Worm (Caenorhabditis elegans) whole organism, L4 larva: ENCODE data around the gene abu-14.

Experiments
- F44E2.7 ChIP-seq: fragments of 200-800 bp; sonication (Bioruptor generic); IDR thresholded peaks from 2 replicates; pipeline ENCODE4 v2.1.2; 2022; ENCODE audit warnings: missing genetic modification characterization, missing compliant biosample characterization
- R02D3.7 ChIP-seq: fragments of 150-350 bp; sonication (generic microtip); optimal IDR thresholded peaks from 3 replicates; lab custom pipeline; 2014; ENCODE audit warnings: missing biosample characterization, missing genetic modification characterization
- Y75B8A.6 ChIP-seq: fragments of 200-800 bp; sonication (Bioruptor generic); IDR thresholded peaks from 2 replicates; pipeline ENCODE4 v1.3.6; 2022; ENCODE audit warnings: missing genetic modification reagents, missing genetic modification characterization, missing compliant biosample characterization
- aha-1 ChIP-seq: fragments of 150-350 bp; peaks from one replicate; lab custom pipeline; 2014; ENCODE audit warnings: missing biosample characterization, missing genetic modification characterization
- ceh-20 ChIP-seq: fragments of 200-800 bp; sonication (Bioruptor generic); IDR thresholded peaks from 2 replicates; pipeline ENCODE4 v1.3.6; 2022; ENCODE audit warnings: missing genetic modification reagents, missing genetic modification characterization, missing compliant biosample characterization
- ceh-32 ChIP-seq: sonication (generic microtip); optimal IDR thresholded peaks from 2 replicates; lab custom pipeline; 2016; ENCODE audit warnings: mild to moderate bottlenecking, missing genetic modification characterization, missing compliant biosample characterization; ENCODE audit not compliant: poor library complexity
- ceh-62 ChIP-seq: sonication (generic microtip); optimal IDR thresholded peaks from 2 replicates; lab custom pipeline; 2017; ENCODE audit warnings: missing biosample characterization, missing genetic modification characterization
- ceh-82 ChIP-seq: sonication (generic microtip); optimal IDR thresholded peaks from 2 replicates; lab custom pipeline; 2017; ENCODE audit warnings: missing biosample characterization, missing genetic modification characterization
- daf-16 ChIP-seq, 3 experiments: sonication (generic microtip); optimal IDR thresholded peaks; 2 replicates each; lab custom pipeline; 2016 to 2017; ENCODE audit warnings: missing genetic modification characterization in 3 of 3, missing genetic modification reagents in 3 of 3, mild to moderate bottlenecking in 2 of 3, missing compliant biosample characterization in 2 of 3, missing biosample characterization in 1 of 3, moderate library complexity in 1 of 3
- dmd-6 ChIP-seq: fragments of 200-800 bp; sonication (Bioruptor generic); IDR thresholded peaks from 2 replicates; pipeline ENCODE4 v1.3.6; 2022; ENCODE audit warnings: missing genetic modification reagents, missing genetic modification characterization, missing compliant biosample characterization
- dpl-1 ChIP-seq: fragments of 150-350 bp; optimal IDR thresholded peaks from 2 replicates; lab custom pipeline; 2014; ENCODE audit warnings: missing biosample characterization, missing genetic modification reagents, missing genetic modification characterization
- duxl-1 ChIP-seq: sonication (generic microtip); optimal IDR thresholded peaks from 2 replicates; lab custom pipeline; 2016; ENCODE audit warnings: mild to moderate bottlenecking, missing genetic modification characterization, moderate library complexity, missing compliant biosample characterization; ENCODE audit not compliant: poor library complexity
- dve-1 ChIP-seq: sonication (generic microtip); optimal IDR thresholded peaks from 2 replicates; lab custom pipeline; 2017; ENCODE audit warnings: antibody characterized with exemption, mild to moderate bottlenecking, missing genetic modification characterization, missing compliant biosample characterization; ENCODE audit not compliant: insufficient read depth
- hlh-11 ChIP-seq: fragments of 200-800 bp; sonication (Bioruptor generic); optimal IDR thresholded peaks from 2 replicates; lab custom pipeline; 2018; ENCODE audit warnings: mild to moderate bottlenecking, missing genetic modification characterization, missing compliant biosample characterization
- hlh-30 ChIP-seq: sonication (generic microtip); optimal IDR thresholded peaks from 2 replicates; lab custom pipeline; 2017; ENCODE audit warnings: antibody characterized with exemption, mild to moderate bottlenecking, missing genetic modification characterization, missing compliant biosample characterization; ENCODE audit not compliant: insufficient read depth
- hmg-1.1 ChIP-seq: fragments of 200-800 bp; sonication (Bioruptor generic); IDR thresholded peaks from 2 replicates; pipeline ENCODE4 v1.3.6; 2022; ENCODE audit warnings: missing genetic modification reagents, missing genetic modification characterization, missing compliant biosample characterization
- jun-1 ChIP-seq: fragments of 150-350 bp; optimal IDR thresholded peaks from 2 replicates; lab custom pipeline; 2014; ENCODE audit warnings: missing biosample characterization, missing genetic modification reagents, missing genetic modification characterization
- lin-1 ChIP-seq: fragments of 200-800 bp; sonication (Bioruptor generic); IDR thresholded peaks from 2 replicates; pipeline ENCODE4 v1.3.6; 2022; ENCODE audit warnings: missing genetic modification reagents, missing genetic modification characterization, missing compliant biosample characterization
- lin-38 ChIP-seq: fragments of 200-800 bp; sonication (Bioruptor generic); IDR thresholded peaks from 2 replicates; pipeline ENCODE4 v1.3.6; 2022; ENCODE audit warnings: missing genetic modification reagents, missing genetic modification characterization, missing compliant biosample characterization
- lin-39 ChIP-seq: fragments of 150-350 bp; optimal IDR thresholded peaks from 2 replicates; lab custom pipeline; 2014; ENCODE audit warnings: missing biosample characterization, missing genetic modification reagents, missing genetic modification characterization
- lsy-2 ChIP-seq, 2 experiments: fragments of 150-350 bp in 1 of 2; sonication (generic microtip) in 1 of 2; optimal IDR thresholded peaks; 2 replicates each; lab custom pipeline; 2014 to 2017; ENCODE audit warnings: missing biosample characterization in 2 of 2, missing genetic modification characterization in 2 of 2
- madf-5 ChIP-seq, 2 experiments: fragments of 200-800 bp; sonication (Bioruptor generic); IDR thresholded peaks; 2 replicates each; pipeline ENCODE4 v1.3.6; 2022; ENCODE audit warnings: missing compliant biosample characterization in 2 of 2, missing genetic modification characterization in 2 of 2
- mdl-1 ChIP-seq, 2 experiments: fragments of 150-350 bp in 1 of 2; sonication (generic microtip) in 1 of 2; optimal IDR thresholded peaks; 2 replicates each; lab custom pipeline; 2014 to 2017; ENCODE audit warnings: missing biosample characterization in 2 of 2, missing genetic modification characterization in 2 of 2
- mxl-2 ChIP-seq: fragments of 200-800 bp; sonication (Bioruptor generic); conservative IDR thresholded peaks from 2 replicates; pipeline ENCODE4 v1.3.6; 2022; ENCODE audit warnings: missing genetic modification reagents, missing genetic modification characterization, missing compliant biosample characterization
- mxl-3 ChIP-seq: fragments of 200-800 bp; sonication (Bioruptor generic); optimal IDR thresholded peaks from 2 replicates; lab custom pipeline; 2018; ENCODE audit warnings: mild to moderate bottlenecking, missing genetic modification characterization, missing compliant biosample characterization
- nhr-11 ChIP-seq: fragments of 150-350 bp; optimal IDR thresholded peaks from 2 replicates; lab custom pipeline; 2014; ENCODE audit warnings: missing biosample characterization, missing genetic modification characterization
- nhr-25 ChIP-seq: sonication (generic microtip); optimal IDR thresholded peaks from 2 replicates; lab custom pipeline; 2017; ENCODE audit warnings: missing genetic modification characterization, mild to moderate bottlenecking, missing compliant biosample characterization, antibody characterized with exemption, moderate library complexity, borderline replicate concordance; ENCODE audit not compliant: insufficient read depth
- nhr-28 ChIP-seq: fragments of 150-350 bp; optimal IDR thresholded peaks from 2 replicates; lab custom pipeline; 2014; ENCODE audit warnings: missing biosample characterization, missing genetic modification characterization
- nhr-41 ChIP-seq: fragments of 200-800 bp; sonication (Bioruptor generic); IDR thresholded peaks from 2 replicates; pipeline ENCODE4 v1.3.6; 2022; ENCODE audit warnings: missing genetic modification reagents, missing genetic modification characterization, missing compliant biosample characterization
- nhr-42 ChIP-seq: fragments of 200-800 bp; sonication (Bioruptor generic); IDR thresholded peaks from 2 replicates; pipeline ENCODE4 v1.3.6; 2022; ENCODE audit warnings: missing genetic modification characterization, missing compliant biosample characterization
- nhr-77 ChIP-seq: fragments of 150-350 bp; optimal IDR thresholded peaks from 2 replicates; lab custom pipeline; 2014; ENCODE audit warnings: missing biosample characterization, missing genetic modification characterization
- php-3 ChIP-seq: fragments of 200-800 bp; sonication (Bioruptor generic); IDR thresholded peaks from 2 replicates; pipeline ENCODE4 v1.3.6; 2022; ENCODE audit warnings: missing genetic modification reagents, missing genetic modification characterization, missing compliant biosample characterization
- spr-1 ChIP-seq: sonication (generic microtip); optimal IDR thresholded peaks from 2 replicates; lab custom pipeline; 2016; ENCODE audit warnings: mild to moderate bottlenecking, missing genetic modification characterization, missing compliant biosample characterization
- unc-62 ChIP-seq, 3 experiments: fragments of 150-350 bp in 1 of 3; sonication (generic microtip); optimal IDR thresholded peaks in 2 of 3; peaks in 1 of 3; 1 replicate in 1 of 3; 2 replicates in 2 of 3; lab custom pipeline; 2014 to 2017; ENCODE audit warnings: missing biosample characterization in 3 of 3, missing genetic modification characterization in 3 of 3, missing genetic modification reagents in 3 of 3, missing genotype in 1 of 3
- zag-1 ChIP-seq: fragments of 150-350 bp; optimal IDR thresholded peaks from 2 replicates; lab custom pipeline; 2014; ENCODE audit warnings: missing biosample characterization, missing genetic modification characterization
- zip-11 ChIP-seq: fragments of 200-800 bp; sonication (Bioruptor generic); IDR thresholded peaks from 2 replicates; pipeline ENCODE4 v1.3.6; 2022; ENCODE audit warnings: missing genetic modification characterization, missing compliant biosample characterization
- ztf-7 ChIP-seq: fragments of 150-350 bp; optimal IDR thresholded peaks from 2 replicates; lab custom pipeline; 2014; ENCODE audit warnings: missing biosample characterization, missing genetic modification characterization

The abu-14 gene

ce11 chrII:9237719-9238118 lies 10.7 kb upstream of the abu-14 start:
- TF ChIP-seq nhr-28 (tag; lab: Kevin White, UChicago) (peak; percentile 1), F44E2.7 (GFP tag; lab: Robert Waterston, UW) (no peak)

DNA sequence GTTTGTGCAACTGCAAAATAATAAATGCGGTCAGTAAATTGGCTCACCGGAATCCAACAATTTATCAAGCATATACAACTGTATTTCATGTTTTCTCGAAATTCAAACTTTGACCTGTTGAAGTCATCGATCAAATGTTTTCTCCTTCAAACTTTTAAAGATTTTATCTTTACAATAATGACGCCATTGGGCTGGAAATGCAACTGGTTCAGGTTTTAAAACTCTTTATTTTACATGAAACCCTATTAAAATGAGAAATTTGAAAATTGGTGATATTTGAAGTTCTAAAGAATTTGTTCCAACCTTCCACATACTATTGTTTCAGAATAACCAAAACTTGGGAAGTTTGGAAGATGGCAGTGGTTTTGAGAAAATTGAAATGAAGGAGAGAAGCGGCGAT lies 10.0 kb upstream of the abu-14 start:
- TF ChIP-seq zip-11 (GFP tag; lab: Robert Waterston, UW) (no peak), aha-1 (peak; percentile 63)
- TF ChIP-seq, all 104 proteins: peak for 1

DNA sequence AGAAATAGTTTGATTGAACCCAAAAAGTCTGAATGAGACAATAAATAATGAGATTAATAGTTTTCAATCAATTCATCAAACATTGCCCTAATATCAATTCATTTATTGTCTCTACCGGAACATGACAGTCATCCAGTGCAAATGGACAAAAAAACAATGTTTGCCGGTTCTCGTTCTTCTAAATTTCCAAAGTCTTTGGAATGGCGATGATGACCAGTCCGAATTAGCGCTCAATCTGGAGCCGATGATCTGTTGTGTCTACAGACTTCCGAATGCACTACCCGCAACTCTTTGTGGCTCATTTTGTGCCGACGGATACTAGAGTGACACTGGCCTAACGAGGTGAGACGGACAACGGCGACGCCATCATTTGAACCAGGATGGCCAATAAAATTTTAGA lies 9.3 kb upstream of the abu-14 start, which contains the start of gene T26C5.3:
TSS of gene T26C5.3 (plus strand) at position 301 of the 400 bp plus-strand sequence.
- TF ChIP-seq F44E2.7 (GFP tag; lab: Robert Waterston, UW) (no peak), hlh-30 (tag; lab: Kevin White, UChicago) (no peak), zag-1 (tag; lab: Kevin White, UChicago) (no peak), hmg-1.1 (GFP tag; lab: Robert Waterston, UW) (no peak), ceh-20 (GFP tag; lab: Robert Waterston, UW) (no peak), madf-5 (GFP tag; IDR thresholded peaks at IDR 0.05; lab: Robert Waterston, UW) (no peak), nhr-25 (tag; lab: Kevin White, UChicago) (no peak), jun-1 (tag; lab: Kevin White, UChicago) (no peak), R02D3.7 (tag; lab: Kevin White, UChicago) (no peak), mdl-1 (tag; optimal IDR thresholded peaks at IDR 0.05; lab: Kevin White, UChicago) (no peak), ztf-7 (tag; lab: Kevin White, UChicago) (no peak), duxl-1 (no peak), nhr-42 (GFP tag; lab: Robert Waterston, UW) (no peak), spr-1 (tag; lab: Kevin White, UChicago) (no peak), lin-39 (no peak), mxl-2 (GFP tag; lab: Robert Waterston, UW) (no peak), ceh-62 (tag; lab: Kevin White, UChicago) (no peak), Y75B8A.6 (GFP tag; lab: Robert Waterston, UW) (no peak), dve-1 (no peak), lsy-2 (tag; optimal IDR thresholded peaks at IDR 0.05; lab: Kevin White, UChicago) (no peak)

DNA sequence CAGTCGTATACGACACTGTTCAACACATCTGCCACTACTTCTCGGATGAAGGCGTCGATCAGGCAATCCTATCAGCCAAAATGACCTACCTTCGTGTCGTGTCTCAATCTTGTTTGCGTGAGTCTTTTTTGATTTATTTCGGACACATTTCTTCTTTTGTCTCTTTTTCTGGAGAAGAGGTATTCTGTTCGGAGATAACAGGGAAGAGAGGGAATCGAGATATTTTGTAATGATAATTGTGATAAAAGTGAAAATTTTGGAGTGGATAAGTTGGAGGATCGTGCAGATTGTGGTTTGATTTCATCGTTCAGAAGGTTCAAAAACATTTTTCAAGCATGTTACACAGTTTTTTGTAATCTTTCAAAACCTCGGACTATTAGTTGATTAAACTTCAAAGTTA lies 6.8 kb upstream of the abu-14 start:
- TF ChIP-seq mxl-3 = peak; percentile 52
- no peak for TF ChIP-seq ceh-20 (GFP tag; lab: Robert Waterston, UW)
- peak; percentile 28 for TF ChIP-seq nhr-28 (tag; lab: Kevin White, UChicago)
- TF ChIP-seq unc-62 (GFP tag; optimal IDR thresholded peaks at IDR 0.05 in 1 of 2; lab: Kevin White, UChicago) = peak in 1 of 2 experiments; percentile 63
- no peak for TF ChIP-seq unc-62 (tag; optimal IDR thresholded peaks at IDR 0.05; lab: Kevin White, UChicago)

- TF ChIP-seq ceh-82 (tag; lab: Kevin White, UChicago) = no peak
Observed at ce11 chrII:9232923-9233322, 5.9 kb upstream of the abu-14 start, which contains the start of gene T26C5.2. TSS of gene T26C5.2 (plus strand) at chrII:9233223.

ce11 chrII:9232493-9232892 lies 5.5 kb upstream of the abu-14 start:
- TF ChIP-seq ceh-32 (tag; lab: Kevin White, UChicago) = no peak

DNA sequence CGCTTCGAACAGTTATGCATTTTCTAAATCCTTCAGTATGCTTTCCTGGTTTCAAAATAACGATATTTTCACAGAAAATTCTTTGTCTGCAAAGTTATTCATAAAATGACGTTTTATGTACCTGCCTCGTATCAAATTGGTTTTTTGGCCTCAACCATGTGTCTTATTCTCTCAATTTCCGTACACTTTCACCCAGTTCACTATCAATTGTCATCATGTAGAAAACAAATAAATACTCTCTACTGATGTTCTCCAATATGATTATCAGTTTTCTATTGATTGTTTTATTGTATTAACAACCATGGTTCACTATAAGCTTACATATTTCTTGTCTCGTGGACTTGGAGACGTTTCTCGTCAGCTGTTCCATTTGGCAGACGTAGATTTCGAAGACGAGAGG lies 4.2 kb upstream of the abu-14 start, which contains the start of gene gst-13:
TSS of gene gst-13 (plus strand) at position 218 of the 400 bp plus-strand sequence.
- peak; percentile 86 for TF ChIP-seq mxl-3
- peak; percentile 82 for TF ChIP-seq nhr-28 (tag; lab: Kevin White, UChicago)
- TF ChIP-seq mdl-1 (tag; optimal IDR thresholded peaks at IDR 0.05; lab: Kevin White, UChicago) = peak in 1 of 2 experiments; percentile 46
- no peak for TF ChIP-seq daf-16 (GFP tag; optimal IDR thresholded peaks at IDR 0.05; lab: Kevin White, UChicago)
- TF ChIP-seq daf-16 (tag; optimal IDR thresholded peaks at IDR 0.05; lab: Kevin White, UChicago) = peak; percentile 84
- TF ChIP-seq unc-62 (GFP tag; optimal IDR thresholded peaks at IDR 0.05 in 1 of 2; lab: Kevin White, UChicago) = peak in 1 of 2 experiments; percentile 35
- TF ChIP-seq unc-62 (tag; optimal IDR thresholded peaks at IDR 0.05; lab: Kevin White, UChicago) = no peak
- TF ChIP-seq hlh-11 (tag; lab: Kevin White, UChicago) = peak; percentile 85
- no peak for TF ChIP-seq lin-38
- peak; percentile 74 for TF ChIP-seq dve-1
- TF ChIP-seq lin-1 (GFP tag; lab: Robert Waterston, UW) = no peak
- TF ChIP-seq nhr-11 = no peak
- TF ChIP-seq hmg-1.1 (GFP tag; lab: Robert Waterston, UW) = no peak
- peak; percentile 84 for TF ChIP-seq dmd-6
- peak; percentile 66 for TF ChIP-seq nhr-77 (tag; lab: Kevin White, UChicago)
- no peak for TF ChIP-seq nhr-41 (GFP tag; lab: Robert Waterston, UW)
- peak; percentile 34; the same call in 1 of the 2 replicates for TF ChIP-seq php-3 (GFP tag; lab: Robert Waterston, UW)
- TF ChIP-seq dpl-1 = no peak
